Worm (Caenorhabditis elegans) whole organism, young adult: Measurements from ENCODE around the gene cni-1.

Experiments used
- B0019.2 ChIP-seq: fragments of 200-800 bp; sonication (Bioruptor generic); conservative IDR thresholded peaks from 2 replicates; pipeline ENCODE4 v1.3.6; 2022; ENCODE audit warnings: missing genetic modification reagents, missing genetic modification characterization, missing compliant biosample characterization
- B0035.1 ChIP-seq: sonication (generic microtip); optimal IDR thresholded peaks from 2 replicates; lab custom pipeline; 2016; ENCODE audit warnings: missing genetic modification characterization, mild to moderate bottlenecking, missing compliant biosample characterization, missing genotype, missing genetic modification reagents
- B0336.3 ChIP-seq: fragments of 200-800 bp; sonication (Bioruptor generic); IDR thresholded peaks from 2 replicates; pipeline ENCODE4 v1.3.6; 2022; ENCODE audit warnings: missing genetic modification characterization, missing compliant biosample characterization
- C17E4.6 ChIP-seq: fragments of 200-800 bp; sonication (Bioruptor generic); IDR thresholded peaks from 2 replicates; pipeline ENCODE4 v1.3.6; 2022; ENCODE audit warnings: missing genetic modification reagents, missing genetic modification characterization, missing compliant biosample characterization
- F10E7.11 ChIP-seq: sonication (generic microtip); optimal IDR thresholded peaks from 2 replicates; lab custom pipeline; 2017; ENCODE audit warnings: mild to moderate bottlenecking, missing genetic modification characterization, moderate library complexity, missing compliant biosample characterization
- F23B12.7 ChIP-seq: sonication (generic microtip); optimal IDR thresholded peaks from 2 replicates; lab custom pipeline; 2017; ENCODE audit warnings: missing genetic modification characterization, mild to moderate bottlenecking, missing compliant biosample characterization, antibody characterized with exemption, moderate library complexity; ENCODE audit not compliant: insufficient read depth
- F37B4.10 ChIP-seq: fragments of 200-800 bp; sonication (Bioruptor generic); IDR thresholded peaks from 2 replicates; pipeline ENCODE4 v1.3.6; 2022; ENCODE audit warnings: missing genetic modification characterization, missing compliant biosample characterization
- F52B5.7 ChIP-seq: sonication (generic microtip); optimal IDR thresholded peaks from 2 replicates; lab custom pipeline; 2016; ENCODE audit warnings: mild to moderate bottlenecking, missing genetic modification characterization, missing compliant biosample characterization
- F55B11.4 ChIP-seq: sonication (generic microtip); optimal IDR thresholded peaks from 2 replicates; lab custom pipeline; 2016; ENCODE audit warnings: missing compliant biosample characterization, missing genetic modification characterization, borderline replicate concordance; ENCODE audit not compliant: insufficient read depth
- Y53G8AR.9 ChIP-seq: fragments of 200-800 bp; sonication (Bioruptor generic); conservative IDR thresholded peaks from 2 replicates; pipeline ENCODE4 v1.3.6; 2022; ENCODE audit warnings: missing genetic modification reagents, missing genetic modification characterization, missing compliant biosample characterization
- Y67H2A.10 ChIP-seq: fragments of 200-800 bp; sonication (Bioruptor generic); conservative IDR thresholded peaks from 2 replicates; pipeline ENCODE4 v1.3.6; 2022; ENCODE audit warnings: missing genetic modification reagents, missing genetic modification characterization, missing compliant biosample characterization
- akir-1 ChIP-seq: fragments of 200-800 bp; sonication (Bioruptor generic); optimal IDR thresholded peaks from 2 replicates; lab custom pipeline; 2018; ENCODE audit warnings: mild to moderate bottlenecking, missing genetic modification characterization, moderate library complexity, missing compliant biosample characterization
- ama-1 ChIP-seq, 3 experiments: fragments of 150-350 bp in 1 of 3; sonication (generic microtip) in 2 of 3; optimal IDR thresholded peaks; 2 replicates each; lab custom pipeline; 2014 to 2018; ENCODE audit warnings: missing biosample characterization in 2 of 3, missing genetic modification characterization in 2 of 3, missing genetic modification reagents in 2 of 3
- aptf-3 ChIP-seq: fragments of 200-800 bp; sonication (Bioruptor generic); IDR thresholded peaks from 2 replicates; pipeline ENCODE4 v1.3.6; 2022; ENCODE audit warnings: missing genetic modification characterization, missing compliant biosample characterization
- atf-7 ChIP-seq: sonication (generic microtip); optimal IDR thresholded peaks from 2 replicates; lab custom pipeline; 2017; ENCODE audit warnings: mild to moderate bottlenecking, missing genetic modification characterization, missing compliant biosample characterization
- attf-5 ChIP-seq: fragments of 200-800 bp; sonication (Bioruptor generic); optimal IDR thresholded peaks from 2 replicates; lab custom pipeline; 2018; ENCODE audit warnings: mild to moderate bottlenecking, missing genetic modification characterization, missing compliant biosample characterization
- bed-2 ChIP-seq: fragments of 200-800 bp; sonication (Bioruptor generic); IDR thresholded peaks from 2 replicates; pipeline ENCODE4 v1.3.6; 2022; ENCODE audit warnings: missing genetic modification reagents, missing genetic modification characterization, missing compliant biosample characterization
- ceh-40 ChIP-seq: fragments of 200-800 bp; sonication (Bioruptor generic); IDR thresholded peaks from 2 replicates; pipeline ENCODE4 v1.3.6; 2022; ENCODE audit warnings: missing genetic modification characterization, missing compliant biosample characterization
- ceh-58 ChIP-seq: fragments of 200-800 bp; sonication (Bioruptor generic); IDR thresholded peaks from 2 replicates; pipeline ENCODE4 v1.3.6; 2022; ENCODE audit warnings: missing genetic modification characterization, missing compliant biosample characterization
- ceh-91 ChIP-seq: fragments of 200-800 bp; sonication (Bioruptor generic); IDR thresholded peaks from 2 replicates; pipeline ENCODE4 v1.3.6; 2022; ENCODE audit warnings: missing genetic modification reagents, missing genetic modification characterization, missing compliant biosample characterization
- chd-7 ChIP-seq: sonication (generic microtip); optimal IDR thresholded peaks from 2 replicates; lab custom pipeline; 2016; ENCODE audit warnings: mild to moderate bottlenecking, missing genetic modification characterization, moderate library complexity, missing compliant biosample characterization
- dox-1 ChIP-seq: fragments of 200-800 bp; sonication (Bioruptor generic); IDR thresholded peaks from 2 replicates; pipeline ENCODE4 v1.3.6; 2022; ENCODE audit warnings: missing genetic modification reagents, missing genetic modification characterization, missing compliant biosample characterization
- dpl-1 ChIP-seq: fragments of 150-350 bp; optimal IDR thresholded peaks from 2 replicates; lab custom pipeline; 2014; ENCODE audit warnings: missing biosample characterization, missing genetic modification reagents, missing genetic modification characterization
- efl-1 ChIP-seq: fragments of 150-350 bp; optimal IDR thresholded peaks from 2 replicates; lab custom pipeline; 2014; ENCODE audit warnings: missing biosample characterization, missing genetic modification reagents, missing genetic modification characterization
- ekl-4 ChIP-seq: fragments of 200-800 bp; sonication (Bioruptor generic); IDR thresholded peaks from 2 replicates; pipeline ENCODE4 v1.3.6; 2022; ENCODE audit warnings: missing genetic modification reagents, missing genetic modification characterization, missing compliant biosample characterization
- ets-4 ChIP-seq: fragments of 200-800 bp; sonication (Bioruptor generic); optimal IDR thresholded peaks from 2 replicates; lab custom pipeline; 2018; ENCODE audit warnings: mild to moderate bottlenecking, missing genetic modification characterization, missing compliant biosample characterization
- fkh-3 ChIP-seq: sonication (generic microtip); optimal IDR thresholded peaks from 2 replicates; lab custom pipeline; 2016; ENCODE audit warnings: mild to moderate bottlenecking, missing genetic modification characterization, missing compliant biosample characterization
- lag-1 ChIP-seq: fragments of 200-800 bp; sonication (Bioruptor generic); IDR thresholded peaks from 2 replicates; pipeline ENCODE4 v1.3.6; 2022; ENCODE audit warnings: missing genetic modification reagents, missing genetic modification characterization, missing compliant biosample characterization
- let-607 ChIP-seq, 2 experiments: fragments of 200-800 bp in 1 of 2; sonication (Bioruptor generic) in 1 of 2; sonication (generic microtip) in 1 of 2; optimal IDR thresholded peaks; 2 replicates each; lab custom pipeline; 2016 to 2018; ENCODE audit warnings: mild to moderate bottlenecking in 2 of 2, missing compliant biosample characterization in 2 of 2, missing genetic modification characterization in 2 of 2, moderate library complexity in 2 of 2, missing genotype in 1 of 2
- lin-26 ChIP-seq: fragments of 200-800 bp; sonication (Bioruptor generic); IDR thresholded peaks from 2 replicates; pipeline ENCODE4 v1.3.6; 2022; ENCODE audit warnings: missing genetic modification reagents, missing genetic modification characterization, missing compliant biosample characterization
- lin-35 ChIP-seq, 3 experiments: fragments of 150-350 bp in 2 of 3; sonication (generic microtip) in 1 of 3; optimal IDR thresholded peaks; 2 replicates each; lab custom pipeline; 2014 to 2018; ENCODE audit warnings: missing biosample characterization in 3 of 3, missing genetic modification characterization in 3 of 3, missing genetic modification reagents in 3 of 3
- lin-40 ChIP-seq: sonication (generic microtip); optimal IDR thresholded peaks from 2 replicates; lab custom pipeline; 2016; ENCODE audit warnings: missing genetic modification characterization, mild to moderate bottlenecking, missing compliant biosample characterization, missing genotype, missing genetic modification reagents
- lin-54 ChIP-seq: fragments of 200-800 bp; sonication (Bioruptor generic); optimal IDR thresholded peaks from 2 replicates; lab custom pipeline; 2018; ENCODE audit warnings: mild to moderate bottlenecking, missing genetic modification characterization, missing compliant biosample characterization
- madf-6 ChIP-seq: fragments of 200-800 bp; sonication (Bioruptor generic); IDR thresholded peaks from 2 replicates; pipeline ENCODE4 v1.3.6; 2022; ENCODE audit warnings: missing genetic modification reagents, missing genetic modification characterization, missing compliant biosample characterization
- madf-8 ChIP-seq: fragments of 200-800 bp; sonication (Bioruptor generic); conservative IDR thresholded peaks from 2 replicates; pipeline ENCODE4 v1.3.6; 2022; ENCODE audit warnings: missing genetic modification reagents, missing genetic modification characterization, missing compliant biosample characterization
- mcd-1 ChIP-seq: fragments of 200-800 bp; sonication (Bioruptor generic); IDR thresholded peaks from 2 replicates; pipeline ENCODE4 v1.3.6; 2022; ENCODE audit warnings: missing genetic modification reagents, missing genetic modification characterization, missing compliant biosample characterization
- mel-28 ChIP-seq: sonication (generic microtip); optimal IDR thresholded peaks from 2 replicates; lab custom pipeline; 2016; ENCODE audit warnings: borderline replicate concordance, mild to moderate bottlenecking, missing genetic modification characterization, missing compliant biosample characterization
- nhr-27 ChIP-seq: fragments of 200-800 bp; sonication (Bioruptor generic); optimal IDR thresholded peaks from 2 replicates; lab custom pipeline; 2018; ENCODE audit warnings: mild to moderate bottlenecking, missing genetic modification characterization, moderate library complexity, missing compliant biosample characterization
- nhr-80 ChIP-seq: sonication (generic microtip); optimal IDR thresholded peaks from 2 replicates; lab custom pipeline; 2016; ENCODE audit warnings: missing genetic modification characterization, missing compliant biosample characterization
- nhr-90 ChIP-seq: sonication (generic microtip); optimal IDR thresholded peaks from 2 replicates; lab custom pipeline; 2016; ENCODE audit warnings: missing genotype, mild to moderate bottlenecking, missing genetic modification characterization, missing compliant biosample characterization
- pha-4 ChIP-seq: fragments of 150-350 bp; sonication (generic microtip); optimal IDR thresholded peaks from 2 replicates; lab custom pipeline; 2014; ENCODE audit warnings: missing biosample characterization, missing genetic modification reagents, missing genetic modification characterization
- repo-1 ChIP-seq: sonication (generic microtip); optimal IDR thresholded peaks from 2 replicates; lab custom pipeline; 2017; ENCODE audit warnings: mild to moderate bottlenecking, missing genetic modification characterization, missing compliant biosample characterization
- sdz-38 ChIP-seq: sonication (generic microtip); optimal IDR thresholded peaks from 2 replicates; lab custom pipeline; 2016; ENCODE audit warnings: missing genotype, missing genetic modification characterization, missing compliant biosample characterization
- snpc-4 ChIP-seq, 5 experiments: fragments of 150-350 bp in 1 of 5; sonication (generic microtip) in 4 of 5; optimal IDR thresholded peaks; 2 replicates each; lab custom pipeline; 2014 to 2018; ENCODE audit warnings: missing genetic modification characterization in 5 of 5, missing biosample characterization in 3 of 5, antibody characterized with exemption in 2 of 5, mild to moderate bottlenecking in 2 of 5, missing compliant biosample characterization in 2 of 5, missing genotype in 2 of 5, moderate library complexity in 2 of 5, missing genetic modification reagents in 1 of 5
- somi-1 ChIP-seq: fragments of 200-800 bp; sonication (Bioruptor generic); optimal IDR thresholded peaks from 2 replicates; lab custom pipeline; 2018; ENCODE audit warnings: mild to moderate bottlenecking, missing genetic modification characterization, missing compliant biosample characterization
- ztf-26 ChIP-seq: sonication (generic microtip); optimal IDR thresholded peaks from 2 replicates; lab custom pipeline; 2017; ENCODE audit warnings: missing genetic modification characterization, missing compliant biosample characterization
- ztf-6 ChIP-seq: fragments of 200-800 bp; sonication (Bioruptor generic); IDR thresholded peaks from 2 replicates; pipeline ENCODE4 v1.3.6; 2022; ENCODE audit warnings: missing genetic modification reagents, missing genetic modification characterization, missing compliant biosample characterization

The cni-1 gene

DNA sequence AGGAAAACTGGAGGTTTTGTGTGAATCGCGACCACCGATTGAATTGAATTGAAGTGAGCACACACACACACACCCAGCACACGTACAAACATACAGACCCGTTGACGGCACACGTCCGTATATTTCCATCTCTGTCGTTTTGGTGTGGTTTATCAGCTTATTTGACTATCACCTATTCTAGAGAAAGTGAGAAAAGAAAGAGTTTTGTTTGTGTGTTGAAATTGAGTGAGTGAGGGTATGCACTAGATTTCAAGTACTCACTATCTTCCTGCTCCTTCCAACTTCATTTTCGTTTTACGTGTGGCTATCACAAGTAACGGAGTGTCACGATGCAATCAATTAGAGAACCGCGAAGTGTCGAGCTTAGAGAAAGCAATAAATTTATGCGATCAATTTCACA is 16.3 kb upstream of the cni-1 start (continued):
- TF ChIP-seq dox-1 (GFP tag; lab: Robert Waterston, UW) (peak; percentile 58), Y53G8AR.9 (GFP tag; lab: Robert Waterston, UW) (no peak), pha-4 (tag; lab: Kevin White, UChicago) (no peak), B0019.2 (no peak), sdz-38 (no peak), ets-4 (peak; percentile 47), lin-35 (GFP tag; optimal IDR thresholded peaks at IDR 0.05; lab: Kevin White, UChicago) (no peak), F23B12.7 (peak; percentile 63), aptf-3 (GFP tag; lab: Robert Waterston, UW) (no peak), F55B11.4 (no peak), nhr-27 (tag; lab: Kevin White, UChicago) (no peak), attf-5 (GFP tag; lab: Kevin White, UChicago) (no peak), ceh-40 (GFP tag; lab: Robert Waterston, UW) (no peak), mel-28 (tag; lab: Kevin White, UChicago) (no peak), mcd-1 (GFP tag; lab: Robert Waterston, UW) (peak; percentile 33; the same call in 1 of the 2 replicates), ztf-26 (tag; lab: Kevin White, UChicago) (no peak), lin-54 (GFP tag; lab: Kevin White, UChicago) (peak; percentile 18), snpc-4 (GFP tag; optimal IDR thresholded peaks at IDR 0.05; lab: Kevin White, UChicago) (no peak), snpc-4 (tag; optimal IDR thresholded peaks at IDR 0.05; lab: Kevin White, UChicago) (peak in 2 of 4 experiments; percentile 1 to 55), akir-1 (GFP tag; lab: Kevin White, UChicago) (no peak), dpl-1 (GFP tag; lab: Kevin White, UChicago) (no peak), Y67H2A.10 (GFP tag; lab: Robert Waterston, UW) (no peak), fkh-3 (no peak), atf-7 (tag; lab: Kevin White, UChicago) (peak; percentile 54), B0336.3 (GFP tag; lab: Robert Waterston, UW) (peak; percentile 25; the same call in 1 of the 2 replicates), repo-1 (peak; percentile 33), B0035.1 (no peak), ceh-58 (GFP tag; lab: Robert Waterston, UW) (no peak), lin-40 (tag; lab: Kevin White, UChicago) (no peak), nhr-80 (tag; lab: Kevin White, UChicago) (peak; percentile 91), F10E7.11 (tag; lab: Kevin White, UChicago) (no peak), F37B4.10 (GFP tag; lab: Robert Waterston, UW) (no peak), let-607 (tag; optimal IDR thresholded peaks at IDR 0.05; lab: Kevin White, UChicago) (peak; percentile 65 to 94)

DNA sequence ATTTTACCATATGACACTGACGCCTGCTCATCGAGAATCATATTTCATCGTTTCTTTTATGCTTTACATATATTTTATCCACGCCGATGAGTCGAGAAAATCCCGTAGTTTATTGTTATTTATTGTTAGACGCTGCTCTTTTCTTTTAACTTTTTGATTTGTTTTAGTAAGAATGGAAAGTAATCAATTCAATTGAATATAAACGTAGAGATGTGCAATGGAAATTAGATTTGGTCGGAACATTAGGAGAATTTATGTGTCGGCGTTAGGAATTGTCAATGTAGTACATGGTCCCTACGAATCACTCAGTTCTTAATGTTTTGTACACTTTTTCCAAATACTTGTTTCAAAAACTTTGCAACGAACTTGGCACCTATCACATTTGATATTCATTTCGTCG is 14.9 kb upstream of the cni-1 start:
- TF ChIP-seq ztf-6 (no peak), attf-5 (GFP tag; lab: Kevin White, UChicago) (no peak), efl-1 (GFP tag; lab: Kevin White, UChicago) (no peak), F52B5.7 (no peak), ama-1 (optimal IDR thresholded peaks at IDR 0.05; lab: Kevin White, UChicago) (no peak), ama-1 (GFP tag; optimal IDR thresholded peaks at IDR 0.05; lab: Kevin White, UChicago) (no peak), C17E4.6 (GFP tag; lab: Robert Waterston, UW) (no peak), lin-26 (GFP tag; lab: Robert Waterston, UW) (no peak), ceh-40 (GFP tag; lab: Robert Waterston, UW) (no peak), lag-1 (no peak), nhr-90 (tag; lab: Kevin White, UChicago) (no peak), F55B11.4 (no peak), ceh-91 (GFP tag; lab: Robert Waterston, UW) (no peak), aptf-3 (GFP tag; lab: Robert Waterston, UW) (no peak), bed-2 (GFP tag; lab: Robert Waterston, UW) (no peak), madf-8 (GFP tag; lab: Robert Waterston, UW) (no peak), chd-7 (tag; lab: Kevin White, UChicago) (no peak), madf-6 (GFP tag; lab: Robert Waterston, UW) (no peak), ekl-4 (GFP tag; lab: Robert Waterston, UW) (no peak), somi-1 (GFP tag; lab: Kevin White, UChicago) (no peak)
